Fruit fly (Drosophila melanogaster): ENCODE measurements around the gene CG14191.

- TF ChIP-seq pan (optimal IDR thresholded peaks at IDR 0.05) (no peak), CG8478 (optimal IDR thresholded peaks at IDR 0.05) (no peak), EcR (GFP tag; optimal IDR thresholded peaks at IDR 0.05) (no peak)
These were observed 14.7 kb downstream of the CG14191 start for dm6 chrX:19096179-19096578.

Data from whole organism.